Worm (Caenorhabditis elegans) whole organism, L1 larva: ENCODE results near the gene npp-9.

Experiments used
- ceh-82 ChIP-seq, 3 experiments: fragments of 150-350 bp in 1 of 3; sonication (generic microtip) in 2 of 3; optimal IDR thresholded peaks; 2 replicates each; lab custom pipeline; 2014 to 2017; ENCODE audit warnings: missing biosample characterization in 3 of 3, missing genetic modification characterization in 3 of 3
- elt-2 ChIP-seq: sonication (generic microtip); optimal IDR thresholded peaks from 2 replicates; lab custom pipeline; 2016; ENCODE audit warnings: missing genetic modification characterization, mild to moderate bottlenecking, inconsistent platforms, missing compliant biosample characterization, missing genetic modification reagents
- fkh-10 ChIP-seq: sonication (generic microtip); optimal IDR thresholded peaks from 2 replicates; lab custom pipeline; 2017; ENCODE audit warnings: missing biosample characterization, missing genetic modification reagents, missing genetic modification characterization
- fkh-8 ChIP-seq: sonication (generic microtip); optimal IDR thresholded peaks from 2 replicates; lab custom pipeline; 2016; ENCODE audit warnings: mild to moderate bottlenecking, missing genetic modification characterization, missing compliant biosample characterization
- lin-39 ChIP-seq: fragments of 150-350 bp; optimal IDR thresholded peaks from 2 replicates; lab custom pipeline; 2014; ENCODE audit warnings: missing biosample characterization, missing genetic modification reagents, missing genetic modification characterization
- mep-1 ChIP-seq: fragments of 150-350 bp; optimal IDR thresholded peaks from 2 replicates; lab custom pipeline; 2014; ENCODE audit warnings: missing biosample characterization, missing genetic modification characterization
- nhr-237 ChIP-seq: fragments of 150-350 bp; optimal IDR thresholded peaks from 2 replicates; lab custom pipeline; 2014; ENCODE audit warnings: missing biosample characterization, missing genetic modification characterization
- nhr-28 ChIP-seq: fragments of 150-350 bp; optimal IDR thresholded peaks from 2 replicates; lab custom pipeline; 2014; ENCODE audit warnings: missing biosample characterization, missing genetic modification characterization
- pqm-1 ChIP-seq: sonication (generic microtip); optimal IDR thresholded peaks from 3 replicates; lab custom pipeline; 2017; ENCODE audit warnings: missing biosample characterization, missing genetic modification characterization
- unc-30 ChIP-seq: sonication (generic microtip); optimal IDR thresholded peaks from 2 replicates; lab custom pipeline; 2017; ENCODE audit warnings: missing biosample characterization, missing genetic modification characterization
- xbp-1 ChIP-seq: sonication (generic microtip); optimal IDR thresholded peaks from 2 replicates; lab custom pipeline; 2016; ENCODE audit warnings: missing genetic modification characterization, missing compliant biosample characterization

DNA sequence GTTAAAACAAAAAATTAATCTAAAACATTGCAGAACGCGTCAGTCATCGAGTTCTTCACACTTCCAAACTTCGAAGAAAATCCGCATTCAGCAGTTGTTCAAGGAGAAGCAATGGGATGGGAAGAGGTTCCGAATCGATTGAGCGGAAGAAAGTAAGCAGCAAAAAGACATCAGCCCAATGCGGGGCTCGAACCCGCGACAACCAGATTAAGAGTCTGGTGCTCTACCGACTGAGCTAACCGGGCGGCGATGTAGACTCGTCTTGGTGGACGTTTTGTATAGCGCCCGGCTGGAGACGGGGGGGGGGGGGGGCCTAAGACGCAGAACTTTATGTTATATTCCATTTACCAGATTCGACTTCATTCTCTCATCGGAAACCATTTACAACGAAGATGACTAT, 22.5 kb upstream of the npp-9 start:
- TF ChIP-seq xbp-1 (tag; lab: Kevin White, UChicago): no peak
- TF ChIP-seq nhr-28: no peak
- TF ChIP-seq fkh-10 (GFP tag; lab: Kevin White, UChicago): no peak
- no peak for TF ChIP-seq nhr-237
- TF ChIP-seq pqm-1 (tag; lab: Kevin White, UChicago): no peak
- no peak for TF ChIP-seq fkh-8 (tag; lab: Kevin White, UChicago)
- no peak for TF ChIP-seq unc-30 (tag; lab: Kevin White, UChicago)
- TF ChIP-seq mep-1 (tag; lab: Kevin White, UChicago): no peak
- TF ChIP-seq elt-2 (tag; lab: Kevin White, UChicago): no peak
- no peak for TF ChIP-seq ceh-82 (tag; optimal IDR thresholded peaks at IDR 0.05; lab: Kevin White, UChicago)
- no peak for TF ChIP-seq lin-39 (tag; lab: Kevin White, UChicago)
